Worm (Caenorhabditis elegans) whole organism, L3 larva: ENCODE measurements around the gene ttr-39.

ENCODE experiments used
- jun-1 ChIP-seq: fragments of 150-350 bp; optimal IDR thresholded peaks from 2 replicates; lab custom pipeline; 2014; ENCODE audit warnings: missing biosample characterization, missing genetic modification reagents, missing genetic modification characterization
- lin-15B ChIP-seq: fragments of 150-350 bp; optimal IDR thresholded peaks from 2 replicates; lab custom pipeline; 2014; ENCODE audit warnings: missing biosample characterization, missing genetic modification characterization
- nhr-67 ChIP-seq: fragments of 150-350 bp; optimal IDR thresholded peaks from 2 replicates; lab custom pipeline; 2014; ENCODE audit warnings: missing biosample characterization, missing genetic modification characterization

- TF ChIP-seq lin-15B (no peak), nhr-67 (tag; lab: Kevin White, UChicago) (no peak), jun-1 (tag; lab: Kevin White, UChicago) (no peak)
These were observed 38.8 kb upstream of the ttr-39 start for ce11 chrIV:10128446-10128845.
